Fruit fly (Drosophila melanogaster) whole organism, adult: ENCODE data around the gene CG31321.

Experiments
- CG11617 ChIP-seq: fragments of 200-800 bp; sonication (Bioruptor generic); optimal IDR thresholded peaks from 2 replicates; lab custom pipeline; 2017; ENCODE audit warnings: mild to moderate bottlenecking, missing biosample characterization, missing genetic modification reagents, missing genetic modification characterization
- CG14711 ChIP-seq: fragments of 200-800 bp; sonication (Bioruptor generic); optimal IDR thresholded peaks from 2 replicates; lab custom pipeline; 2018; ENCODE audit warnings: missing biosample characterization, mild to moderate bottlenecking, missing genetic modification characterization, moderate library complexity
- CG1620 ChIP-seq: fragments of 200-800 bp; sonication (Bioruptor generic); optimal IDR thresholded peaks from 2 replicates; lab custom pipeline; 2016; ENCODE audit warnings: missing biosample characterization, missing genetic modification characterization
- Crg-1 ChIP-seq: fragments of 200-800 bp; sonication (Bioruptor generic); optimal IDR thresholded peaks from 2 replicates; lab custom pipeline; 2016; ENCODE audit warnings: missing biosample characterization, missing genetic modification characterization
- cic ChIP-seq: fragments of 200-800 bp; sonication (Bioruptor generic); optimal IDR thresholded peaks from 2 replicates; lab custom pipeline; 2017; ENCODE audit warnings: missing biosample characterization, mild to moderate bottlenecking, missing genetic modification characterization, moderate library complexity
- kay ChIP-seq: fragments of 200-800 bp; sonication (Bioruptor generic); peaks from one replicate; lab custom pipeline; 2016; ENCODE audit warnings: missing biosample characterization, missing genetic modification characterization, borderline replicate concordance
- tj ChIP-seq: fragments of 200-800 bp; sonication (Bioruptor generic); optimal IDR thresholded peaks from 3 replicates; lab custom pipeline; 2017; ENCODE audit warnings: missing biosample characterization, mild to moderate bottlenecking, missing genetic modification characterization, moderate library complexity

- TF ChIP-seq cic (GFP tag; lab: Kevin White, UChicago), result no peak
- no peak for TF ChIP-seq CG11617
- TF ChIP-seq kay (GFP tag; lab: Kevin White, UChicago), result peak; percentile 46
- no peak for TF ChIP-seq Crg-1 (GFP tag; lab: Kevin White, UChicago)
- no peak for TF ChIP-seq CG14711 (tag; lab: Kevin White, UChicago)
- no peak for TF ChIP-seq CG1620 (GFP tag; lab: Kevin White, UChicago)
- TF ChIP-seq tj (GFP tag; lab: Kevin White, UChicago), result no peak
These were observed 22.2 kb upstream of the CG31321 start for dm6 chr3R:14287980-14288379.
